Worm (Caenorhabditis elegans) whole organism, late embryonic: ENCODE results near the gene F59B10.2.
"Not testable (repeated sequence)": the region's sequence is repeated elsewhere in the genome, so short reads cannot be mapped to it uniquely, and the experiment has no call there.

Source experiments
- C08G9.2 ChIP-seq: sonication (generic microtip); optimal IDR thresholded peaks from 2 replicates; lab custom pipeline; 2016; ENCODE audit warnings: mild to moderate bottlenecking, missing genetic modification characterization, moderate library complexity, missing compliant biosample characterization
- C38D4.7 ChIP-seq: fragments of 200-800 bp; sonication (Bioruptor generic); optimal IDR thresholded peaks from 2 replicates; lab custom pipeline; 2018; ENCODE audit warnings: mild to moderate bottlenecking, missing genetic modification characterization, moderate library complexity, missing compliant biosample characterization
- Y22D7AL.16 ChIP-seq: sonication (generic microtip); optimal IDR thresholded peaks from 2 replicates; lab custom pipeline; 2016; ENCODE audit warnings: missing genetic modification characterization, missing compliant biosample characterization
- ceh-14 ChIP-seq: sonication (generic microtip); optimal IDR thresholded peaks from 2 replicates; lab custom pipeline; 2016; ENCODE audit warnings: missing genotype, missing genetic modification characterization, missing compliant biosample characterization
- ceh-18 ChIP-seq: sonication (generic microtip); optimal IDR thresholded peaks from 2 replicates; lab custom pipeline; 2016; ENCODE audit warnings: missing genetic modification characterization, missing compliant biosample characterization
- ceh-19 ChIP-seq: fragments of 200-800 bp; sonication (Bioruptor generic); optimal IDR thresholded peaks from 2 replicates; lab custom pipeline; 2018; ENCODE audit warnings: mild to moderate bottlenecking, missing genetic modification characterization, missing compliant biosample characterization
- ceh-24 ChIP-seq: sonication (generic microtip); optimal IDR thresholded peaks from 2 replicates; lab custom pipeline; 2016; ENCODE audit warnings: mild to moderate bottlenecking, missing genetic modification characterization, missing compliant biosample characterization
- ceh-31 ChIP-seq: sonication (generic microtip); optimal IDR thresholded peaks from 2 replicates; lab custom pipeline; 2016; ENCODE audit warnings: missing genetic modification characterization, missing compliant biosample characterization
- ceh-34 ChIP-seq: sonication (generic microtip); optimal IDR thresholded peaks from 2 replicates; lab custom pipeline; 2016; ENCODE audit warnings: mild to moderate bottlenecking, missing genetic modification characterization, missing compliant biosample characterization
- ceh-45 ChIP-seq: fragments of 200-800 bp; sonication (Bioruptor generic); IDR thresholded peaks from 2 replicates; pipeline ENCODE4 v1.3.6; 2022; ENCODE audit warnings: missing genetic modification reagents, missing genetic modification characterization, missing compliant biosample characterization
- ceh-48 ChIP-seq: sonication (generic microtip); optimal IDR thresholded peaks from 2 replicates; lab custom pipeline; 2016; ENCODE audit warnings: missing genetic modification characterization, inconsistent platforms, missing compliant biosample characterization
- ceh-9 ChIP-seq: sonication (generic microtip); optimal IDR thresholded peaks from 2 replicates; lab custom pipeline; 2016; ENCODE audit warnings: mild to moderate bottlenecking, missing genetic modification characterization, inconsistent platforms, missing compliant biosample characterization
- che-1 ChIP-seq: sonication (generic microtip); optimal IDR thresholded peaks from 2 replicates; lab custom pipeline; 2016; ENCODE audit warnings: mild to moderate bottlenecking, missing genetic modification characterization, missing compliant biosample characterization
- dmd-4 ChIP-seq: sonication (generic microtip); optimal IDR thresholded peaks from 2 replicates; lab custom pipeline; 2016; ENCODE audit warnings: borderline replicate concordance, missing genetic modification characterization, missing compliant biosample characterization
- ets-4 ChIP-seq: sonication (generic microtip); optimal IDR thresholded peaks from 2 replicates; lab custom pipeline; 2016; ENCODE audit warnings: missing genetic modification characterization, missing compliant biosample characterization
- fkh-10 ChIP-seq: fragments of 150-350 bp; optimal IDR thresholded peaks from 2 replicates; lab custom pipeline; 2014; ENCODE audit warnings: missing biosample characterization, missing genetic modification reagents, missing genetic modification characterization
- fkh-6 ChIP-seq: sonication (generic microtip); optimal IDR thresholded peaks from 2 replicates; lab custom pipeline; 2016; ENCODE audit warnings: missing genetic modification characterization, missing compliant biosample characterization
- hlh-13 ChIP-seq: fragments of 200-800 bp; sonication (Bioruptor generic); optimal IDR thresholded peaks from 2 replicates; lab custom pipeline; 2018; ENCODE audit warnings: mild to moderate bottlenecking, missing genetic modification characterization, missing compliant biosample characterization
- hlh-15 ChIP-seq: sonication (generic microtip); optimal IDR thresholded peaks from 2 replicates; lab custom pipeline; 2016; ENCODE audit warnings: missing genetic modification characterization, missing compliant biosample characterization
- hlh-30 ChIP-seq: sonication (generic microtip); optimal IDR thresholded peaks from 2 replicates; lab custom pipeline; 2017; ENCODE audit warnings: antibody characterized with exemption, missing genetic modification characterization, missing compliant biosample characterization; ENCODE audit not compliant: insufficient read depth
- hlh-6 ChIP-seq: sonication (generic microtip); optimal IDR thresholded peaks from 2 replicates; lab custom pipeline; 2016; ENCODE audit warnings: missing genotype, missing genetic modification characterization, missing compliant biosample characterization
- lin-11 ChIP-seq: fragments of 200-800 bp; sonication (Bioruptor generic); optimal IDR thresholded peaks from 2 replicates; lab custom pipeline; 2018; ENCODE audit warnings: mild to moderate bottlenecking, missing genetic modification characterization, missing compliant biosample characterization
- mec-3 ChIP-seq: sonication (generic microtip); optimal IDR thresholded peaks from 2 replicates; lab custom pipeline; 2016; ENCODE audit warnings: borderline replicate concordance, missing genetic modification characterization, missing compliant biosample characterization
- nfya-1 ChIP-seq: sonication (generic microtip); optimal IDR thresholded peaks from 2 replicates; lab custom pipeline; 2017; ENCODE audit warnings: missing genetic modification characterization, mild to moderate bottlenecking, missing compliant biosample characterization, antibody characterized with exemption, moderate library complexity
- nhr-11 ChIP-seq: fragments of 150-350 bp; optimal IDR thresholded peaks from 2 replicates; lab custom pipeline; 2014; ENCODE audit warnings: missing biosample characterization, missing genetic modification characterization
- odd-2 ChIP-seq: sonication (generic microtip); optimal IDR thresholded peaks from 2 replicates; lab custom pipeline; 2017; ENCODE audit warnings: antibody characterized with exemption, mild to moderate bottlenecking, missing genetic modification characterization, missing compliant biosample characterization
- pag-3 ChIP-seq: sonication (generic microtip); optimal IDR thresholded peaks from 2 replicates; lab custom pipeline; 2016; ENCODE audit warnings: missing compliant biosample characterization, missing genetic modification characterization, borderline replicate concordance
- pqm-1 ChIP-seq: sonication (generic microtip); optimal IDR thresholded peaks from 2 replicates; lab custom pipeline; 2016; ENCODE audit warnings: missing genetic modification characterization, missing compliant biosample characterization
- ref-2 ChIP-seq: sonication (generic microtip); optimal IDR thresholded peaks from 2 replicates; lab custom pipeline; 2016; ENCODE audit warnings: missing genetic modification characterization, missing compliant biosample characterization
- sdc-2 ChIP-seq: sonication (generic microtip); optimal IDR thresholded peaks from 2 replicates; lab custom pipeline; 2016; ENCODE audit warnings: missing genotype, missing genetic modification characterization, missing compliant biosample characterization
- tbx-2 ChIP-seq: sonication (generic microtip); optimal IDR thresholded peaks from 2 replicates; lab custom pipeline; 2016; ENCODE audit warnings: missing genetic modification characterization, missing compliant biosample characterization
- tbx-7 ChIP-seq: sonication (generic microtip); optimal IDR thresholded peaks from 2 replicates; lab custom pipeline; 2016; ENCODE audit warnings: missing genotype, missing genetic modification characterization, missing compliant biosample characterization
- ttx-3 ChIP-seq: sonication (generic microtip); optimal IDR thresholded peaks from 2 replicates; lab custom pipeline; 2016; ENCODE audit warnings: missing genetic modification reagents, missing genetic modification characterization, missing compliant biosample characterization
- unc-42 ChIP-seq: sonication (generic microtip); optimal IDR thresholded peaks from 2 replicates; lab custom pipeline; 2016; ENCODE audit warnings: missing genotype, missing genetic modification characterization, missing compliant biosample characterization
- unc-55 ChIP-seq: sonication (generic microtip); optimal IDR thresholded peaks from 2 replicates; lab custom pipeline; 2017; ENCODE audit warnings: missing biosample characterization, missing genetic modification reagents, missing genetic modification characterization
- zip-5 ChIP-seq: sonication (generic microtip); optimal IDR thresholded peaks from 2 replicates; lab custom pipeline; 2016; ENCODE audit warnings: missing genetic modification characterization, missing compliant biosample characterization
- ztf-16 ChIP-seq: sonication (generic microtip); optimal IDR thresholded peaks from 2 replicates; lab custom pipeline; 2017; ENCODE audit warnings: missing genetic modification characterization, missing compliant biosample characterization

F59B10.2 gene

ce11 chrII:10493034-10493433 is 16.6 kb downstream of the F59B10.2 start, which contains the start of gene ZK666.8:
ZK666.8 (minus strand) TSS chrII:10493134.
- TF ChIP-seq hlh-13; C08G9.2 (tag; lab: Kevin White, UChicago); mec-3 (tag; lab: Kevin White, UChicago): not testable (repeated sequence)

ce11 chrII:10490329-10490728 is 19.3 kb downstream of the F59B10.2 start, which contains the start of gene clec-61:
clec-61 (minus strand) TSS chrII:10490537.
- TF ChIP-seq ceh-31 (no peak), pag-3 (tag; lab: Kevin White, UChicago) (no peak), pqm-1 (no peak), ceh-45 (no peak), fkh-10 (GFP tag; lab: Kevin White, UChicago) (no peak), unc-42 (tag; lab: Kevin White, UChicago) (no peak), ceh-34 (no peak), ceh-18 (tag; lab: Kevin White, UChicago) (no peak), dmd-4 (tag; lab: Kevin White, UChicago) (no peak), hlh-15 (no peak), C08G9.2 (tag; lab: Kevin White, UChicago) (no peak), C38D4.7 (GFP tag; lab: Kevin White, UChicago) (no peak), unc-55 (no peak), ets-4 (no peak), ttx-3 (tag; lab: Kevin White, UChicago) (no peak), nfya-1 (tag; lab: Kevin White, UChicago) (no peak), tbx-2 (tag; lab: Kevin White, UChicago) (no peak), tbx-7 (no peak)

ce11 chrII:10486738-10487137 is 22.9 kb downstream of the F59B10.2 start, which contains the start of gene ZK666.15:
ZK666.15 (plus strand) TSS chrII:10487038.
- TF ChIP-seq nhr-11 (tag; lab: Kevin White, UChicago) (no peak), fkh-6 (tag; lab: Kevin White, UChicago) (no peak), tbx-7 (no peak), ceh-24 (tag; lab: Kevin White, UChicago) (no peak), che-1 (tag; lab: Kevin White, UChicago) (no peak), ceh-19 (GFP tag; lab: Kevin White, UChicago) (no peak), ets-4 (no peak), Y22D7AL.16 (tag; lab: Kevin White, UChicago) (no peak), ceh-14 (tag; lab: Kevin White, UChicago) (no peak), lin-11 (tag; lab: Kevin White, UChicago) (no peak), ceh-48 (tag; lab: Kevin White, UChicago) (no peak), ceh-18 (tag; lab: Kevin White, UChicago) (no peak), hlh-6 (tag; lab: Kevin White, UChicago) (no peak), hlh-13 (no peak), unc-42 (tag; lab: Kevin White, UChicago) (no peak)
- TF ChIP-seq, all 69 proteins: peak for 0

ce11 chrII:10485640-10486039 is 24.0 kb downstream of the F59B10.2 start:
- no peak for TF ChIP-seq ztf-16 (tag; lab: Kevin White, UChicago)
- no peak for TF ChIP-seq sdc-2 (tag; lab: Kevin White, UChicago)
- TF ChIP-seq ref-2 (tag; lab: Kevin White, UChicago): no peak
- no peak for TF ChIP-seq zip-5 (tag; lab: Kevin White, UChicago)
- no peak for TF ChIP-seq fkh-10 (GFP tag; lab: Kevin White, UChicago)
- no peak for TF ChIP-seq ceh-9
- no peak for TF ChIP-seq odd-2 (tag; lab: Kevin White, UChicago)
- TF ChIP-seq hlh-30 (tag; lab: Kevin White, UChicago): no peak
- TF ChIP-seq ceh-34: no peak
- TF ChIP-seq hlh-6 (tag; lab: Kevin White, UChicago): no peak
